Worm (Caenorhabditis elegans) whole organism, L1 larva: ENCODE measurements around the gene fis-1.

Source experiments
- C34B4.2 ChIP-seq: sonication (generic microtip); optimal IDR thresholded peaks from 2 replicates; lab custom pipeline; 2017; ENCODE audit warnings: mild to moderate bottlenecking, missing genetic modification characterization, missing compliant biosample characterization
- ama-1 ChIP-seq: fragments of 150-350 bp; optimal IDR thresholded peaks from 2 replicates; lab custom pipeline; 2014
- blmp-1 ChIP-seq: fragments of 150-350 bp; optimal IDR thresholded peaks from 2 replicates; lab custom pipeline; 2014; ENCODE audit warnings: missing biosample characterization, missing genetic modification characterization
- ceh-63 ChIP-seq: fragments of 200-800 bp; sonication (Bioruptor generic); optimal IDR thresholded peaks from 2 replicates; lab custom pipeline; 2018; ENCODE audit warnings: mild to moderate bottlenecking, missing genetic modification characterization, missing compliant biosample characterization
- ceh-8 ChIP-seq: fragments of 200-800 bp; sonication (Bioruptor generic); optimal IDR thresholded peaks from 2 replicates; lab custom pipeline; 2018; ENCODE audit warnings: mild to moderate bottlenecking, missing genetic modification characterization, moderate library complexity, missing compliant biosample characterization
- ceh-88 ChIP-seq: fragments of 200-800 bp; sonication (Bioruptor generic); IDR thresholded peaks from 2 replicates; pipeline ENCODE4 v1.3.6; 2022; ENCODE audit warnings: missing genetic modification characterization, missing compliant biosample characterization
- ceh-90 ChIP-seq: sonication (generic microtip); optimal IDR thresholded peaks from 2 replicates; lab custom pipeline; 2016; ENCODE audit warnings: missing genetic modification characterization, missing compliant biosample characterization
- efl-1 ChIP-seq, 4 experiments: fragments of 150-350 bp; optimal IDR thresholded peaks in 3 of 4; peaks in 1 of 4; 1 replicate in 1 of 4; 2 replicates in 3 of 4; lab custom pipeline; 2014; ENCODE audit warnings: missing biosample characterization in 2 of 4, missing genetic modification characterization in 2 of 4, missing genetic modification reagents in 2 of 4
- efl-3 ChIP-seq: fragments of 200-800 bp; sonication (Bioruptor generic); optimal IDR thresholded peaks from 2 replicates; lab custom pipeline; 2018; ENCODE audit warnings: mild to moderate bottlenecking, missing genetic modification characterization, missing compliant biosample characterization
- elt-2 ChIP-seq: sonication (generic microtip); optimal IDR thresholded peaks from 2 replicates; lab custom pipeline; 2016; ENCODE audit warnings: missing genetic modification characterization, mild to moderate bottlenecking, inconsistent platforms, missing compliant biosample characterization, missing genetic modification reagents
- elt-3 ChIP-seq, 6 experiments: fragments of 150-350 bp in 1 of 6; sonication (generic microtip); optimal IDR thresholded peaks; 2 replicates each; lab custom pipeline; 2017 to 2018; ENCODE audit warnings: missing biosample characterization in 6 of 6, missing genetic modification characterization in 6 of 6, inconsistent platforms in 1 of 6
- ets-5 ChIP-seq: fragments of 200-800 bp; sonication (Bioruptor generic); IDR thresholded peaks from 2 replicates; pipeline ENCODE4 v1.3.6; 2022; ENCODE audit warnings: missing genetic modification characterization, missing compliant biosample characterization
- fkh-10 ChIP-seq: sonication (generic microtip); optimal IDR thresholded peaks from 2 replicates; lab custom pipeline; 2017; ENCODE audit warnings: missing biosample characterization, missing genetic modification reagents, missing genetic modification characterization
- grh-1 ChIP-seq: fragments of 200-800 bp; sonication (Bioruptor generic); IDR thresholded peaks from 2 replicates; pipeline ENCODE4 v1.3.6; 2022; ENCODE audit warnings: missing genetic modification reagents, missing genetic modification characterization, missing compliant biosample characterization
- hlh-17 ChIP-seq: fragments of 200-800 bp; sonication (Bioruptor generic); optimal IDR thresholded peaks from 2 replicates; lab custom pipeline; 2018; ENCODE audit warnings: missing genetic modification characterization, mild to moderate bottlenecking, missing compliant biosample characterization, moderate library complexity, borderline replicate concordance
- hpl-2 ChIP-seq: fragments of 150-350 bp; optimal IDR thresholded peaks from 2 replicates; lab custom pipeline; 2014; ENCODE audit warnings: missing biosample characterization, missing genetic modification reagents, missing genetic modification characterization
- irx-1 ChIP-seq: sonication (generic microtip); optimal IDR thresholded peaks from 2 replicates; lab custom pipeline; 2016; ENCODE audit warnings: missing genetic modification characterization, missing compliant biosample characterization
- lin-13 ChIP-seq: fragments of 150-350 bp; optimal IDR thresholded peaks from 2 replicates; lab custom pipeline; 2014; ENCODE audit warnings: missing biosample characterization, missing genetic modification reagents, missing genetic modification characterization
- lin-14 ChIP-seq: fragments of 200-800 bp; sonication (Bioruptor generic); optimal IDR thresholded peaks from 2 replicates; lab custom pipeline; 2018; ENCODE audit warnings: mild to moderate bottlenecking, missing genetic modification characterization, moderate library complexity, missing compliant biosample characterization
- lin-15B ChIP-seq: fragments of 150-350 bp; sonication (generic microtip); optimal IDR thresholded peaks from 3 replicates; lab custom pipeline; 2014; ENCODE audit warnings: missing biosample characterization, missing genetic modification characterization
- lin-35 ChIP-seq, 2 experiments: fragments of 150-350 bp; optimal IDR thresholded peaks; 2 replicates each; lab custom pipeline; 2014; ENCODE audit warnings: missing biosample characterization in 2 of 2, missing genetic modification characterization in 2 of 2, missing genetic modification reagents in 2 of 2
- lin-39 ChIP-seq: fragments of 150-350 bp; optimal IDR thresholded peaks from 2 replicates; lab custom pipeline; 2014; ENCODE audit warnings: missing biosample characterization, missing genetic modification reagents, missing genetic modification characterization
- lsy-2 ChIP-seq, 2 experiments: fragments of 150-350 bp; optimal IDR thresholded peaks; 2 replicates each; lab custom pipeline; 2014; ENCODE audit warnings: missing biosample characterization in 2 of 2, missing genetic modification characterization in 2 of 2
- mdl-1 ChIP-seq, 2 experiments: fragments of 150-350 bp; optimal IDR thresholded peaks; 2 replicates each; lab custom pipeline; 2014 to 2017; ENCODE audit warnings: missing biosample characterization in 2 of 2, missing genetic modification characterization in 2 of 2, inconsistent platforms in 1 of 2
- mep-1 ChIP-seq: fragments of 150-350 bp; optimal IDR thresholded peaks from 2 replicates; lab custom pipeline; 2014; ENCODE audit warnings: missing biosample characterization, missing genetic modification characterization
- nhr-20 ChIP-seq: sonication (generic microtip); optimal IDR thresholded peaks from 2 replicates; lab custom pipeline; 2016; ENCODE audit warnings: mild to moderate bottlenecking, missing genetic modification characterization, missing compliant biosample characterization
- nhr-47 ChIP-seq: sonication (generic microtip); optimal IDR thresholded peaks from 2 replicates; lab custom pipeline; 2016; ENCODE audit warnings: mild to moderate bottlenecking, missing genetic modification characterization, moderate library complexity, missing compliant biosample characterization
- nhr-71 ChIP-seq: sonication (generic microtip); optimal IDR thresholded peaks from 2 replicates; lab custom pipeline; 2016; ENCODE audit warnings: mild to moderate bottlenecking, missing genetic modification characterization, moderate library complexity, missing compliant biosample characterization
- nhr-77 ChIP-seq: fragments of 150-350 bp; optimal IDR thresholded peaks from 2 replicates; lab custom pipeline; 2014; ENCODE audit warnings: missing biosample characterization, missing genetic modification characterization
- nhr-90 ChIP-seq: sonication (generic microtip); optimal IDR thresholded peaks from 2 replicates; lab custom pipeline; 2016; ENCODE audit warnings: mild to moderate bottlenecking, missing genetic modification characterization, missing compliant biosample characterization; ENCODE audit not compliant: poor library complexity
- pqm-1 ChIP-seq: sonication (generic microtip); optimal IDR thresholded peaks from 3 replicates; lab custom pipeline; 2017; ENCODE audit warnings: missing biosample characterization, missing genetic modification characterization
- rnt-1 ChIP-seq: sonication (generic microtip); optimal IDR thresholded peaks from 2 replicates; lab custom pipeline; 2016; ENCODE audit warnings: mild to moderate bottlenecking, missing genetic modification characterization, moderate library complexity, missing compliant biosample characterization
- snu-23 ChIP-seq: sonication (generic microtip); optimal IDR thresholded peaks from 2 replicates; lab custom pipeline; 2016; ENCODE audit warnings: missing genetic modification characterization, missing compliant biosample characterization
- sptf-1 ChIP-seq: fragments of 150-350 bp; optimal IDR thresholded peaks from 2 replicates; lab custom pipeline; 2014; ENCODE audit warnings: missing biosample characterization, missing genetic modification characterization
- sup-37 ChIP-seq: fragments of 200-800 bp; sonication (Bioruptor generic); optimal IDR thresholded peaks from 2 replicates; lab custom pipeline; 2018; ENCODE audit warnings: mild to moderate bottlenecking, missing genetic modification characterization, missing compliant biosample characterization
- unc-86 ChIP-seq: sonication (generic microtip); optimal IDR thresholded peaks from 2 replicates; lab custom pipeline; 2016; ENCODE audit warnings: missing genetic modification characterization, missing compliant biosample characterization
- unc-98 ChIP-seq: fragments of 200-800 bp; sonication (Bioruptor generic); IDR thresholded peaks from 2 replicates; pipeline ENCODE4 v1.3.6; 2022; ENCODE audit warnings: missing genetic modification characterization, missing compliant biosample characterization
- zag-1 ChIP-seq: fragments of 150-350 bp; optimal IDR thresholded peaks from 2 replicates; lab custom pipeline; 2014; ENCODE audit warnings: missing biosample characterization, missing genetic modification characterization
- zip-4 ChIP-seq: fragments of 200-800 bp; sonication (Bioruptor generic); optimal IDR thresholded peaks from 2 replicates; lab custom pipeline; 2018; ENCODE audit warnings: mild to moderate bottlenecking, missing genetic modification characterization, moderate library complexity, missing compliant biosample characterization
- ztf-4 ChIP-seq: fragments of 150-350 bp; optimal IDR thresholded peaks from 2 replicates; lab custom pipeline; 2014; ENCODE audit warnings: missing biosample characterization, missing genetic modification characterization

The fis-1 gene

DNA sequence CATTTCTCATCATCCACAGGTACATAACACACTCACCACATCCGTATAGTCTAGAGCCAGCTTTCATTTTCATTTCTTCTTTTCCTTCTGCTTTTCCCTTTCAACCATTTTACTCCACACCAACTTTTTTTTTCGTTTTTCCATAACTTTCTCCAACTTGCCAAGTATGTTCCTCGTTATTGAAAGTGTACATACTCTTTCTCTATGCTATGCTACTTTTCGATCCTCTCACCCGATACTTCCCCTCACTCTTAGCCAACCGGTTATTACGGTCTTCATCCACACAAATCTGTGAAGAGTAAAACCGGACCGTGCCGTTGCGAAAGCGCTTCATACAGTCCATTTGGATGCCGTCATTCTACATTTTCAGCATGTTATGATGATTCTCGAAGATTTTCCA, 36.9 kb downstream of the fis-1 start, which contains the start of gene T13C2.2:
T13C2.2 (plus strand) TSS at position 301 of the 400 bp plus-strand sequence.
- TF ChIP-seq ceh-90 (tag; lab: Kevin White, UChicago) (no peak), blmp-1 (tag; lab: Kevin White, UChicago) (peak; percentile 52), ceh-88 (GFP tag; lab: Robert Waterston, UW) (no peak), hlh-17 (no peak)

DNA sequence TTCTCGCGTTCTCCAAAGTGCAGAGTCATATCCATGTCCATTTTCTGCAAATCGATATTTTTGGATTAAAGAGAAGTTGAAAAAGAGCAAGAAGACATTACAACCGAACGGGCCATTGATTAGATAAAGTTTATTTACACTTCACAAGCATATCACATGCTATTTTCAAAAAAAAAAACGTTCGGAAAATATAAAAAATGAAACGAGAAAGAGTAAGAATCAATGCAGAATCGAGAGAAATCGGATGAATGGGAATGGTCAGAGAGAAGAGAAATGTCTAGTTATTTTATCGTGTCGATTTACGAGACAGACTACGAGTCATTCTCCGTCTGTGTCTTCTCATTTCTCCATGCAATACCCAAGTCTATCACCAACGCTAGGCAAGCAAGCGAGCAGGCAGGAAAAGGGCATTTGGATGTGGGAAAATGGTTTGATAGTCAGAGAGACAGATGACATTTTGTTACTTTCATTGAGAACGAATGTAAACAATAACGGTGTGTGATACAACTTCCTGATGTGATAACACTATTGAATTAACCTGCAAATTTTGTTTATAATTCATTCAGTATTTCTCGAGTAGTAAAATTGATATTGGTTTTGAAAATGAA, 45.2 kb downstream of the fis-1 start, which contains the start of gene F31E8.4:
F31E8.4 (minus strand) TSS at position 51 of the 608 bp plus-strand sequence.
- TF ChIP-seq pqm-1 (tag; lab: Kevin White, UChicago) (no peak), mep-1 (tag; lab: Kevin White, UChicago) (peak; percentile 12), nhr-20 (tag; lab: Kevin White, UChicago) (peak; percentile 47), lin-13 (GFP tag; lab: Kevin White, UChicago) (no peak), nhr-90 (peak; percentile 0), unc-86 (tag; lab: Kevin White, UChicago) (no peak), lin-14 (GFP tag; lab: Kevin White, UChicago) (peak; percentile 81), fkh-10 (GFP tag; lab: Kevin White, UChicago) (no peak), lin-15B (tag; lab: Kevin White, UChicago) (no peak), C34B4.2 (tag; lab: Kevin White, UChicago) (no peak), nhr-77 (tag; lab: Kevin White, UChicago) (no peak), nhr-47 (tag; lab: Kevin White, UChicago) (no peak), rnt-1 (tag; lab: Kevin White, UChicago) (peak; percentile 14), efl-3 (no peak), ama-1 (lab: Kevin White, UChicago) (no peak), mdl-1 (tag; optimal IDR thresholded peaks at IDR 0.05; lab: Kevin White, UChicago) (peak in 1 of 2 experiments; percentile 24), grh-1 (GFP tag; lab: Robert Waterston, UW) (no peak), snu-23 (GFP tag; lab: Kevin White, UChicago) (peak; percentile 38), ceh-90 (tag; lab: Kevin White, UChicago) (no peak), blmp-1 (tag; lab: Kevin White, UChicago) (peak; percentile 67), ceh-63 (GFP tag; lab: Kevin White, UChicago) (no peak), lin-35 (GFP tag; optimal IDR thresholded peaks at IDR 0.05; lab: Kevin White, UChicago) (peak in 1 of 2 experiments; percentile 39), lsy-2 (tag; optimal IDR thresholded peaks at IDR 0.05; lab: Kevin White, UChicago) (peak in 1 of 2 experiments; percentile 19), sptf-1 (tag; lab: Kevin White, UChicago) (no peak), zip-4 (no peak), irx-1 (tag; lab: Kevin White, UChicago) (no peak), unc-98 (GFP tag; lab: Robert Waterston, UW) (no peak), nhr-71 (peak; percentile 22), elt-2 (peak; percentile 30), zag-1 (tag; lab: Kevin White, UChicago) (no peak), hpl-2 (no peak), efl-1 (optimal IDR thresholded peaks at IDR 0.05; lab: Kevin White, UChicago) (peak; percentile 5), efl-1 (GFP tag; optimal IDR thresholded peaks at IDR 0.05 in 1 of 2; lab: Kevin White, UChicago) (no peak), ztf-4 (tag; lab: Kevin White, UChicago) (no peak), ets-5 (GFP tag; lab: Robert Waterston, UW) (no peak), ceh-8 (GFP tag; lab: Kevin White, UChicago) (no peak), sup-37 (GFP tag; lab: Kevin White, UChicago) (no peak), lin-39 (tag; lab: Kevin White, UChicago) (no peak), elt-3 (tag; optimal IDR thresholded peaks at IDR 0.05; lab: Kevin White, UChicago) (peak in 1 of 6 experiments; percentile 52)
